Worm (Caenorhabditis elegans) whole organism, L3 larva: ENCODE data around the gene lmd-4.

Experiments used
- ama-1 ChIP-seq: fragments of 150-350 bp; optimal IDR thresholded peaks from 2 replicates; lab custom pipeline; 2018
- daf-12 ChIP-seq: fragments of 150-350 bp; optimal IDR thresholded peaks from 2 replicates; lab custom pipeline; 2014; ENCODE audit warnings: missing biosample characterization, missing genetic modification reagents, missing genetic modification characterization
- egl-5 ChIP-seq: fragments of 150-350 bp; optimal IDR thresholded peaks from 2 replicates; lab custom pipeline; 2017; ENCODE audit warnings: missing biosample characterization, missing genetic modification reagents, missing genetic modification characterization, inconsistent platforms
- fkh-2 ChIP-seq: fragments of 150-350 bp; optimal IDR thresholded peaks from 2 replicates; lab custom pipeline; 2014; ENCODE audit warnings: missing biosample characterization, missing genetic modification reagents, missing genetic modification characterization
- lin-15B ChIP-seq: fragments of 150-350 bp; optimal IDR thresholded peaks from 2 replicates; lab custom pipeline; 2014; ENCODE audit warnings: missing biosample characterization, missing genetic modification characterization
- nhr-23 ChIP-seq: fragments of 150-350 bp; optimal IDR thresholded peaks from 2 replicates; lab custom pipeline; 2014; ENCODE audit warnings: missing biosample characterization, missing genetic modification reagents, missing genetic modification characterization
- nhr-237 ChIP-seq: fragments of 150-350 bp; optimal IDR thresholded peaks from 2 replicates; lab custom pipeline; 2014; ENCODE audit warnings: missing biosample characterization, missing genetic modification characterization
- nhr-76 ChIP-seq: fragments of 150-350 bp; sonication (generic microtip); optimal IDR thresholded peaks from 5 replicates; lab custom pipeline; 2014; ENCODE audit warnings: missing biosample characterization, missing genetic modification characterization
- pha-4 ChIP-seq: fragments of 150-350 bp; optimal IDR thresholded peaks from 2 replicates; lab custom pipeline; 2014; ENCODE audit warnings: missing biosample characterization, missing genetic modification reagents, missing genetic modification characterization
- pqm-1 ChIP-seq: fragments of 150-350 bp; optimal IDR thresholded peaks from 2 replicates; lab custom pipeline; 2017; ENCODE audit warnings: missing biosample characterization, missing genetic modification characterization, inconsistent platforms
- skn-1 ChIP-seq: fragments of 150-350 bp; optimal IDR thresholded peaks from 2 replicates; lab custom pipeline; 2014; ENCODE audit warnings: missing biosample characterization, missing genetic modification characterization
- snpc-4 ChIP-seq: fragments of 150-350 bp; optimal IDR thresholded peaks from 2 replicates; lab custom pipeline; 2014; ENCODE audit warnings: missing biosample characterization, missing genetic modification characterization
- unc-62 ChIP-seq: fragments of 150-350 bp; sonication (generic microtip); optimal IDR thresholded peaks from 4 replicates; lab custom pipeline; 2014; ENCODE audit warnings: missing biosample characterization, missing genetic modification reagents, missing genetic modification characterization
- zag-1 ChIP-seq: fragments of 150-350 bp; optimal IDR thresholded peaks from 2 replicates; lab custom pipeline; 2014; ENCODE audit warnings: missing biosample characterization, missing genetic modification characterization

ce11 chrV:7328092-7328491, 7.3 kb upstream of the lmd-4 start, which contains the start of gene clec-7:
- TF ChIP-seq ama-1 (lab: Kevin White, UChicago) (no peak), nhr-76 (tag; lab: Kevin White, UChicago) (no peak), zag-1 (tag; lab: Kevin White, UChicago) (no peak), unc-62 (GFP tag; lab: Kevin White, UChicago) (no peak), nhr-237 (no peak), snpc-4 (no peak), nhr-23 (tag; lab: Kevin White, UChicago) (no peak), egl-5 (no peak), daf-12 (tag; lab: Kevin White, UChicago) (no peak), lin-15B (tag; lab: Kevin White, UChicago) (no peak), skn-1 (tag; lab: Kevin White, UChicago) (no peak), pqm-1 (no peak), fkh-2 (tag; lab: Kevin White, UChicago) (no peak), pha-4 (no peak)
